Worm (Caenorhabditis elegans): ENCODE results near the gene F45E10.2.
A peak's percentile ranks its signal among the peaks of the same experiment; 100 is the strongest.

ce11 chrII:11015734-11016133, 39.4 kb downstream of the F45E10.2 start:
- TF ChIP-seq elt-4 (tag; optimal IDR thresholded peaks at IDR 0.05): peak; percentile 65
- no peak for TF ChIP-seq npax-4 (tag; optimal IDR thresholded peaks at IDR 0.05)
- no peak for TF ChIP-seq ceh-6 (GFP tag; optimal IDR thresholded peaks at IDR 0.05)
- no peak for TF ChIP-seq ceh-22 (tag; optimal IDR thresholded peaks at IDR 0.05)
- no peak for TF ChIP-seq lim-6 (tag; optimal IDR thresholded peaks at IDR 0.05)
- no peak for TF ChIP-seq F13H6.1 (tag; optimal IDR thresholded peaks at IDR 0.05)
- no peak for TF ChIP-seq fkh-10 (GFP tag; optimal IDR thresholded peaks at IDR 0.05)
- no peak for TF ChIP-seq nfya-1 (tag; optimal IDR thresholded peaks at IDR 0.05)

Data from whole organism, late embryonic.